Fruit fly (Drosophila melanogaster) whole organism, embryonic: ENCODE data around the gene RhoGAPp190.

ENCODE experiments used
- CG10979 ChIP-seq: fragments of 200-800 bp; sonication (Bioruptor generic); optimal IDR thresholded peaks from 2 replicates; lab custom pipeline; 2018; ENCODE audit warnings: missing biosample characterization, mild to moderate bottlenecking, missing genetic modification characterization, moderate library complexity
- CG13296 ChIP-seq: fragments of 200-800 bp; sonication (Bioruptor generic); optimal IDR thresholded peaks from 3 replicates; lab custom pipeline; 2018; ENCODE audit warnings: missing biosample characterization, mild to moderate bottlenecking, missing genetic modification characterization
- CG13775 ChIP-seq: fragments of 200-800 bp; sonication (Bioruptor generic); optimal IDR thresholded peaks from 3 replicates; lab custom pipeline; 2017; ENCODE audit warnings: missing biosample characterization, mild to moderate bottlenecking, missing genetic modification characterization
- CG15696 ChIP-seq: fragments of 200-800 bp; sonication (Bioruptor generic); optimal IDR thresholded peaks from 2 replicates; lab custom pipeline; 2019; ENCODE audit warnings: missing biosample characterization, mild to moderate bottlenecking, missing genetic modification characterization, moderate library complexity
- CG17361 ChIP-seq: fragments of 200-800 bp; sonication (Bioruptor generic); IDR thresholded peaks from 3 replicates; pipeline ENCODE4 v1.3.6; 2022; ENCODE audit warnings: missing biosample characterization, missing genetic modification characterization
- CG17612 ChIP-seq: fragments of 200-800 bp; sonication (Bioruptor generic); IDR thresholded peaks from 2 replicates; pipeline ENCODE4 v1.3.6; 2022; ENCODE audit warnings: missing biosample characterization, missing genetic modification characterization
- CG17802 ChIP-seq: fragments of 200-800 bp; sonication (Bioruptor generic); optimal IDR thresholded peaks from 2 replicates; lab custom pipeline; 2018; ENCODE audit warnings: missing biosample characterization, mild to moderate bottlenecking, missing genetic modification characterization, moderate library complexity
- CG18476 ChIP-seq: fragments of 200-800 bp; sonication (Bioruptor generic); optimal IDR thresholded peaks from 2 replicates; lab custom pipeline; 2016; ENCODE audit warnings: missing biosample characterization, mild to moderate bottlenecking, missing genetic modification characterization
- CG2712 ChIP-seq: fragments of 200-800 bp; optimal IDR thresholded peaks from 3 replicates; lab custom pipeline; 2019; ENCODE audit warnings: missing biosample characterization, mild to moderate bottlenecking, missing genetic modification characterization, moderate library complexity
- CG2875 ChIP-seq: fragments of 200-800 bp; sonication (Bioruptor generic); optimal IDR thresholded peaks from 2 replicates; lab custom pipeline; 2017; ENCODE audit warnings: missing biosample characterization, mild to moderate bottlenecking, missing genetic modification characterization, missing genetic modification reagents
- CG34422 ChIP-seq: fragments of 200-800 bp; sonication (Bioruptor generic); IDR thresholded peaks from 3 replicates; pipeline ENCODE4 v1.3.6; 2022; ENCODE audit warnings: missing biosample characterization, missing genetic modification characterization
- CG3726 ChIP-seq: fragments of 200-800 bp; sonication (Bioruptor generic); IDR thresholded peaks from 3 replicates; pipeline ENCODE4, ENCODE4 v1.3.6; 2022; ENCODE audit warnings: missing biosample characterization, missing genetic modification characterization
- CG6813 ChIP-seq: fragments of 200-800 bp; sonication (Bioruptor generic); optimal IDR thresholded peaks from 2 replicates; lab custom pipeline; 2017; ENCODE audit warnings: missing biosample characterization, missing genetic modification characterization, mild to moderate bottlenecking, moderate library complexity, missing genetic modification reagents
- CG9609 ChIP-seq: fragments of 200-800 bp; sonication (Bioruptor generic); optimal IDR thresholded peaks from 3 replicates; lab custom pipeline; 2016; ENCODE audit warnings: missing biosample characterization, missing genetic modification characterization
- Chrac-16 ChIP-seq: fragments of 200-800 bp; sonication (Bioruptor generic); optimal IDR thresholded peaks from 3 replicates; lab custom pipeline; 2016; ENCODE audit warnings: missing biosample characterization, missing genetic modification characterization
- Doc3 ChIP-seq: fragments of 200-800 bp; sonication (Bioruptor generic); IDR thresholded peaks from 3 replicates; pipeline ENCODE4 v1.3.6; 2022; ENCODE audit warnings: missing biosample characterization, missing genetic modification characterization; ENCODE audit not compliant: partially characterized antibody
- Mad ChIP-seq: fragments of 200-800 bp; sonication (Bioruptor generic); optimal IDR thresholded peaks from 2 replicates; lab custom pipeline; 2016; ENCODE audit warnings: missing biosample characterization, missing genetic modification characterization
- Med ChIP-seq: fragments of 200-800 bp; sonication (Bioruptor generic); peaks from one replicate; lab custom pipeline; 2016; ENCODE audit warnings: missing biosample characterization, missing genetic modification characterization, mild to moderate bottlenecking, inconsistent platforms, moderate library complexity
- Nf-YB ChIP-seq: fragments of 200-800 bp; sonication (Bioruptor generic); optimal IDR thresholded peaks from 3 replicates; lab custom pipeline; 2019; ENCODE audit warnings: missing biosample characterization, mild to moderate bottlenecking, missing genetic modification characterization, moderate library complexity
- Optix ChIP-seq: fragments of 200-800 bp; sonication (Bioruptor generic); IDR thresholded peaks from 3 replicates; pipeline ENCODE4 v1.3.6; 2022; ENCODE audit warnings: missing biosample characterization, missing genetic modification characterization
- Sry-δ ChIP-seq: fragments of 200-800 bp; sonication (Bioruptor generic); optimal IDR thresholded peaks from 2 replicates; lab custom pipeline; 2016; ENCODE audit warnings: missing biosample characterization, missing genetic modification characterization
- Tbp ChIP-seq: fragments of >200 bp; optimal IDR thresholded peaks from 2 replicates; lab custom pipeline; 2018; ENCODE audit warnings: missing biosample characterization, missing genetic modification characterization
- Trl ChIP-seq, 3 experiments: fragments of >200 bp in 2 of 3; fragments of 200-800 bp in 1 of 3; sonication (Bioruptor generic) in 1 of 3; optimal IDR thresholded peaks; 2 replicates in 1 of 3; 3 replicates in 2 of 3; lab custom pipeline; 2016 to 2017; ENCODE audit warnings: missing biosample characterization in 1 of 3, missing genetic modification characterization in 1 of 3
- Xrp1 ChIP-seq: fragments of 200-800 bp; sonication (Bioruptor generic); IDR thresholded peaks from 2 replicates; pipeline ENCODE4 v1.3.6; 2022; ENCODE audit warnings: missing biosample characterization, missing genetic modification characterization
- ara ChIP-seq: fragments of 200-800 bp; sonication (Bioruptor generic); IDR thresholded peaks from 2 replicates; pipeline ENCODE4 v1.3.6; 2022; ENCODE audit warnings: missing biosample characterization, missing genetic modification characterization
- eve ChIP-seq, 2 experiments: fragments of >200 bp; optimal IDR thresholded peaks; 2 replicates each; lab custom pipeline; 2017; ENCODE audit warnings: missing biosample characterization in 2 of 2, missing genetic modification characterization in 2 of 2
- exex ChIP-seq: fragments of 200-800 bp; sonication (Bioruptor generic); optimal IDR thresholded peaks from 4 replicates; lab custom pipeline; 2018; ENCODE audit warnings: missing biosample characterization, mild to moderate bottlenecking, missing genetic modification characterization, moderate library complexity
- fd96Cb ChIP-seq: fragments of 200-800 bp; sonication (Bioruptor generic); optimal IDR thresholded peaks from 2 replicates; lab custom pipeline; 2018; ENCODE audit warnings: missing biosample characterization, mild to moderate bottlenecking, missing genetic modification characterization, moderate library complexity
- fu2 ChIP-seq: fragments of 200-800 bp; sonication (Bioruptor generic); optimal IDR thresholded peaks from 2 replicates; lab custom pipeline; 2016; ENCODE audit warnings: missing biosample characterization, missing genetic modification characterization
- grau ChIP-seq: fragments of 200-800 bp; optimal IDR thresholded peaks from 3 replicates; lab custom pipeline; 2019; ENCODE audit warnings: missing biosample characterization, mild to moderate bottlenecking, missing genetic modification characterization, moderate library complexity
- kah ChIP-seq: fragments of 200-800 bp; sonication (Bioruptor generic); optimal IDR thresholded peaks from 2 replicates; lab custom pipeline; 2018; ENCODE audit warnings: missing biosample characterization, mild to moderate bottlenecking, missing genetic modification characterization
- kay ChIP-seq: fragments of 200-800 bp; sonication (Bioruptor generic); optimal IDR thresholded peaks from 2 replicates; lab custom pipeline; 2016; ENCODE audit warnings: missing biosample characterization, missing genetic modification characterization
- knrl ChIP-seq: fragments of 200-800 bp; sonication (Bioruptor generic); IDR thresholded peaks from 3 replicates; pipeline ENCODE4 v1.3.6; 2022; ENCODE audit warnings: missing biosample characterization, missing genetic modification characterization; ENCODE audit not compliant: partially characterized antibody
- lov ChIP-seq, 2 experiments: fragments of 200-800 bp in 1 of 2; fragments of >200 bp in 1 of 2; sonication (Bioruptor generic) in 1 of 2; IDR thresholded peaks in 1 of 2; optimal IDR thresholded peaks in 1 of 2; 2 replicates in 1 of 2; 3 replicates in 1 of 2; pipeline versions ENCODE4 v1.3.6 to Lab custom; 2017 to 2022; ENCODE audit warnings: missing biosample characterization in 1 of 2, missing genetic modification characterization in 1 of 2
- nau ChIP-seq: fragments of 200-800 bp; sonication (Bioruptor generic); optimal IDR thresholded peaks from 3 replicates; lab custom pipeline; 2017; ENCODE audit warnings: missing biosample characterization, mild to moderate bottlenecking, missing genetic modification characterization, missing genetic modification reagents
- shn ChIP-seq: fragments of 200-800 bp; sonication (Bioruptor generic); optimal IDR thresholded peaks from 3 replicates; lab custom pipeline; 2016; ENCODE audit warnings: missing biosample characterization, missing genetic modification characterization
- slbo ChIP-seq: fragments of 200-800 bp; sonication (Bioruptor generic); IDR thresholded peaks from 2 replicates; pipeline ENCODE4 v1.3.6; 2022; ENCODE audit warnings: missing biosample characterization, missing genetic modification characterization
- sna ChIP-seq: fragments of 200-800 bp; sonication (Bioruptor generic); IDR thresholded peaks from 2 replicates; pipeline ENCODE4 v1.3.6; 2022; ENCODE audit warnings: missing biosample characterization, missing genetic modification characterization; ENCODE audit not compliant: partially characterized antibody
- sug ChIP-seq: fragments of 200-800 bp; optimal IDR thresholded peaks from 2 replicates; lab custom pipeline; 2019; ENCODE audit warnings: missing biosample characterization, mild to moderate bottlenecking, missing genetic modification characterization, moderate library complexity
- tio ChIP-seq: fragments of 200-800 bp; sonication (Bioruptor generic); optimal IDR thresholded peaks from 2 replicates; lab custom pipeline; 2017; ENCODE audit warnings: missing biosample characterization, missing genetic modification characterization, inconsistent platforms
- tna ChIP-seq: fragments of 200-800 bp; sonication (Bioruptor generic); IDR thresholded peaks from 2 replicates; pipeline ENCODE4 v1.3.6; 2022; ENCODE audit warnings: missing biosample characterization, missing genetic modification characterization; ENCODE audit not compliant: partially characterized antibody

Gene RhoGAPp190

DNA sequence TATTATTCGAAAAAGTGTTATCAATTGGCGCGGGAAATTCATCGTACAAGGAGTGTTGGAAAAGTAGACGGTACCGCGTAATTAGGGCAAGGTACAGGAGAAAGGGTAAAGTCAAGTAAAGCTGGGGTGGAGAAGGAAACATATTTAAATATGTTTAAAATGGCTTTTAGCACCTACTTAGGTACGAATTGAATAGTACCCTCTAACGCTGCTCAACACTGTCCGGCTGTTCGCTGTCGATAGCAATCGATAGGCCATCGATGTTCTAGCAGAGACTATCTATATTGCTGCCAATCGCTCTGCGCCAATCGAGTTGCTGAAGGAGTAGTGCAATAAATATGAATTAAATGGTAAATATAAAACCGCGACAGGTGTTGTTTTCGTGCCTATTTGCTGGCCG is 53.0 kb downstream of the RhoGAPp190 start, which contains the start of gene X11L (continued):
- TF ChIP-seq CG13775 (peak; percentile 57), Mad (GFP tag; lab: Kevin White, UChicago) (peak; percentile 64), Sry-δ (GFP tag; lab: Kevin White, UChicago) (peak; percentile 82), CG18476 (peak; percentile 51), Chrac-16 (GFP tag; lab: Kevin White, UChicago) (peak; percentile 69), CG10979 (tag; lab: Kevin White, UChicago) (peak; percentile 49), nau (GFP tag; lab: Kevin White, UChicago) (no peak), CG34422 (GFP tag; lab: Robert Waterston, UW) (peak; percentile 62; the same call in 1 of the 3 replicates), kah (GFP tag; lab: Kevin White, UChicago) (no peak), kay (GFP tag; lab: Kevin White, UChicago) (peak; percentile 54), CG17802 (tag; lab: Kevin White, UChicago) (no peak), CG6813 (GFP tag; lab: Kevin White, UChicago) (peak; percentile 8), tio (no peak), Nf-YB (no peak), fd96Cb (peak; percentile 32), CG13296 (GFP tag; lab: Kevin White, UChicago) (no peak), Xrp1 (peak; percentile 70), CG2875 (no peak), grau (peak; percentile 61), slbo (GFP tag; lab: Robert Waterston, UW) (peak; percentile 81), CG3726 (GFP tag; lab: Robert Waterston, UW) (no peak), ara (GFP tag; lab: Robert Waterston, UW) (peak; percentile 66), shn (peak; percentile 73), sna (peak; percentile 83), knrl (GFP tag; lab: Robert Waterston, UW) (peak; percentile 88), CG2712 (tag; lab: Kevin White, UChicago) (peak; percentile 48), CG15696 (tag; lab: Kevin White, UChicago) (no peak), eve (GFP tag; optimal IDR thresholded peaks at IDR 0.05; lab: Kevin White, UChicago) (no peak), Optix (GFP tag; lab: Robert Waterston, UW) (peak; percentile 75), Tbp (GFP tag; lab: Kevin White, UChicago) (no peak), Trl (optimal IDR thresholded peaks at IDR 0.05; lab: Kevin White, UChicago) (no peak), Trl (GFP tag; optimal IDR thresholded peaks at IDR 0.05; lab: Kevin White, UChicago) (peak; percentile 77), Doc3 (GFP tag; lab: Robert Waterston, UW) (peak; percentile 76), fu2 (peak; percentile 61), tna (GFP tag; lab: Robert Waterston, UW) (peak; percentile 87), CG17361 (GFP tag; lab: Robert Waterston, UW) (no peak), lov (optimal IDR thresholded peaks at IDR 0.05; lab: Kevin White, UChicago) (no peak), lov (GFP tag; IDR thresholded peaks at IDR 0.05; lab: Robert Waterston, UW) (no peak), CG9609 (GFP tag; lab: Kevin White, UChicago) (peak; percentile 78), sug (peak; percentile 24), exex (no peak)

DNA sequence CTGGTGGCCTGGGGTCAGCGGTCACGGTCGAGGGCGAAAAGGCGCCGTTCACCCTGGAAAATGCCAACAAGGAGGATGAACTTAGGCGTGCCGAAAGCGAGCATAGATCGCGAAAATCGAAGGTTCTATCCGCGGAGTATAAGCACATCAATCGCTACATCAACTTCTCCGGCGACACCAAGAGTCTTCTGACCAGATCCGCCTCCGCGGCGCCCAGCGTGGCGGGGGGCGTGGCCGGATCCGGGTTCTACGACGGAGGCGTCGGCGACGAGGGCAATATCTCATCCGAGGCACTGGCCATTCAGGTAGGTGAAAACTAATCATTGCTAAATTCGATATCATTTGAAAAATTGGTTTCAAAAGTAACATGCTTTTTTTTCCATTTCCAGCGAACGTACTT is 54.7 kb downstream of the RhoGAPp190 start:
- no peak for TF ChIP-seq CG17612
- TF ChIP-seq Med (GFP tag; lab: Kevin White, UChicago) = peak; percentile 42
